Fruit fly (Drosophila melanogaster): ENCODE measurements around the gene Dci.

Dci gene

DNA sequence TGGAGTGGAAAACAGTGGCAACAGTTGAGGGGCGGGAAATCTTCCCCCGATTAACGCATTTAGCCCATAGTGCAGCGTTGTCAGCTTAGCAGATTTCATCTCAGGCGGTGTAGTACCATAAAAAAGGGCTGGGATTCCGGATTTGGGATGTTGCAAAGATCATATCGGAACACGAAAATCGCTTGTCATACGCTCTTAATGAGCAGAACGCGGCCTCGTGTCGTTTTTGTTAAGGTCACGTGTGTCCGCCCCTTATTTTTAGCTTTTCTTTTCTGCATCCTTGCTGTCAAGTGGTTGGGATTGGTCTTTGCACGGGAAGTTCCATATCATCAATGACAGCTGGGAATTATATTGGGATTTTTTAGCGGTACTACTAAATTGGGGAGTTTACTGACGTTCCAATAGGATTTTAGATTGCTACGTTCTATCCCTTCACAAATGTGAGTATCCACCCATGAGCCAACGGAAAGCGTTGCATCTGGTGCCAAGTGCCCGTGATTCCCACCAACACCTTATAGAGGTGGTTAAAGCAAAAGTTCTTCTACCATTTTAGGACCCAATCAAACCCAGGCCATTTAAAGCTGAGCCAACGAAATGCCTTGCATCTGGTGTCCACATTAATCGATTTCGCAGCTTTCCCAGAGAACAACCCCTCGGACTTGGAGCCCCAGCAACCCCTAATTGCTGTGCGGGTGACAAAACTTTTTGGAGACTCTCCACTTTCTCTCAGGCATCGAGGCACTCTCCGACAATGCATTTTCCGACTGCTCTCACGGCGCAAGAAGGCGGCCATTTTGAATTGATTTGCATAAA lies 42.2 kb upstream of the Dci start (continued):
- TF ChIP-seq hb (GFP tag; IDR thresholded peaks at IDR 0.05; ENCODE audit: partially characterized antibody) (no peak), pb (GFP tag; optimal IDR thresholded peaks at IDR 0.05) (no peak), CG6175 (GFP tag; IDR thresholded peaks at IDR 0.05) (no peak), CG4328 (GFP tag; optimal IDR thresholded peaks at IDR 0.05) (no peak), eve (GFP tag; optimal IDR thresholded peaks at IDR 0.05) (no peak), Fer3 (tag; optimal IDR thresholded peaks at IDR 0.05) (no peak), Oli (tag; optimal IDR thresholded peaks at IDR 0.05) (no peak), CG1603 (tag; optimal IDR thresholded peaks at IDR 0.05) (no peak), Adf1 (GFP tag; IDR thresholded peaks at IDR 0.05) (no peak), CG12155 (GFP tag; optimal IDR thresholded peaks at IDR 0.05) (no peak), Poxn (GFP tag; IDR thresholded peaks at IDR 0.05) (no peak), Vsx1 (GFP tag; optimal IDR thresholded peaks at IDR 0.05) (no peak), ewg (GFP tag; optimal IDR thresholded peaks at IDR 0.05) (peak; percentile 16), lbe (GFP tag; optimal IDR thresholded peaks at IDR 0.05) (no peak), Abd-B (GFP tag; optimal IDR thresholded peaks at IDR 0.05) (no peak), br (optimal IDR thresholded peaks at IDR 0.05) (no peak), CG33213 (GFP tag; optimal IDR thresholded peaks at IDR 0.05) (no peak), CG1529 (GFP tag; optimal IDR thresholded peaks at IDR 0.05) (no peak), Dref (GFP tag; IDR thresholded peaks at IDR 0.05) (no peak), CG12236 (GFP tag; optimal IDR thresholded peaks at IDR 0.05) (no peak), crol (GFP tag; IDR thresholded peaks at IDR 0.05) (no peak), CG10267 (tag; optimal IDR thresholded peaks at IDR 0.05) (no peak), Xrp1 (GFP tag; IDR thresholded peaks at IDR 0.05) (no peak), slp2 (GFP tag; optimal IDR thresholded peaks at IDR 0.05) (no peak), CG6813 (GFP tag; optimal IDR thresholded peaks at IDR 0.05) (no peak), chif (GFP tag; optimal IDR thresholded peaks at IDR 0.05) (no peak), Deaf1 (tag; optimal IDR thresholded peaks at IDR 0.05) (peak; percentile 64), unc-4 (GFP tag; IDR thresholded peaks at IDR 0.05; ENCODE audit: partially characterized antibody) (no peak), CG8765 (GFP tag; IDR thresholded peaks at IDR 0.05) (no peak), CG6683 (GFP tag; optimal IDR thresholded peaks at IDR 0.05) (no peak), pros (GFP tag; optimal IDR thresholded peaks at IDR 0.05) (peak; percentile 44)

DNA sequence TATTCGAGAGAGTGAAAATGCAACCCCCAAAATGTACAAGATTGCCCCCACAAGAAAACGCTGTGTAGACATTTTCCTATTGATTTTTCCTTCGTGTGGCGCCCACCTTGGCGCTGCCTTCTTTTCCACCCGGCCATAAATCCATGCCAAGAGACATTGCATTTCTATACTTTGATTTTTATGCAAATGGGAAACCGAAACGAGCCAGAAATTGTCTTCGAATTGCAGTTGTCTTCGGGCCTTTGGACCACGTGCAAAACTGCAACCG lies 41.7 kb upstream of the Dci start:
- TF ChIP-seq CG6791 (GFP tag; IDR thresholded peaks at IDR 0.05; ENCODE audit: partially characterized antibody): 0 out of 3 replicates have a peak, but pooled peaks have one; percentile 13
- no peak for TF ChIP-seq sqz (GFP tag; optimal IDR thresholded peaks at IDR 0.05)
- TF ChIP-seq onecut (GFP tag; IDR thresholded peaks at IDR 0.05): peak; percentile 95
- TF ChIP-seq CG12744 (GFP tag; optimal IDR thresholded peaks at IDR 0.05): no peak

DNA sequence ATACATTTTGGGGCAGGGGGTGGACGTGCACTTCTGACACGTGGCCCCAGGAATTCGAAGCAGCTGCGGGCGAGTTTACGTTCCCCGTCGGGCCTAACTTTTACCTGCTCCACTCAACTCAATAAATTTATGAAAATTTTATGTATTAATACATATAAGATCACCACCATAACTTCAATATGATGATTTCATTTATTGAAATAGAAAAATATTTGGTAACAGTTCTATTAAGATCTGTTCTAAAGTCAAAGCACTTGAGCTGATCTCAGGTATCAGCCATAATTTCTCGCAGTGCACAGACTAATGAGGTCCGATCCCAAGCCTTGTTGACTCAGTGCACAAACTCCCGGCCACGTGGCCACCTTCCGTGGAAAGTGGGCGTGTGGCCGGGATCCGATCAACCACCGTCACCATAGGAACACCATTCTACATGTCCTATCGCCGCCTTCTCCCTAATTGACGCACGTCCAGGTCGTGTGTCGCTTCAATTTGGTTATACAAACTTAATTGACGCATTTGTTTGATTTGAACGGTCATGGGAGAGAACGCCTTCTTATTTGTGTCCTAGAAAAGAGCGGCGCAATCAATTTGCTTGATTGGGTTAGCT lies 41.0 kb upstream of the Dci start:
- TF ChIP-seq CG10267 (tag; optimal IDR thresholded peaks at IDR 0.05) (peak; percentile 7), lbe (GFP tag; optimal IDR thresholded peaks at IDR 0.05) (no peak), fd102C (GFP tag; optimal IDR thresholded peaks at IDR 0.05) (no peak), al (GFP tag; IDR thresholded peaks at IDR 0.05) (no peak), crp (GFP tag; optimal IDR thresholded peaks at IDR 0.05) (no peak), CG12391 (tag; optimal IDR thresholded peaks at IDR 0.05) (no peak), CG14965 (GFP tag; optimal IDR thresholded peaks at IDR 0.05; ENCODE audit: borderline replicate concordance) (no peak), CG5180 (GFP tag; optimal IDR thresholded peaks at IDR 0.05) (no peak), usp (GFP tag; optimal IDR thresholded peaks at IDR 0.05) (no peak), en (GFP tag; optimal IDR thresholded peaks at IDR 0.05) (no peak), CG14710 (tag; optimal IDR thresholded peaks at IDR 0.05) (no peak), CG17361 (GFP tag; IDR thresholded peaks at IDR 0.05) (peak; percentile 53; the same call in 1 of the 3 replicates), slou (GFP tag; optimal IDR thresholded peaks at IDR 0.05) (no peak), dpn (GFP tag; optimal IDR thresholded peaks at IDR 0.05) (no peak), CG2129 (GFP tag; IDR thresholded peaks at IDR 0.05; ENCODE audit: partially characterized antibody) (no peak)

Data from whole organism, embryonic.